Worm (Caenorhabditis elegans): ENCODE results near the gene C55B6.5.

Gene C55B6.5

DNA sequence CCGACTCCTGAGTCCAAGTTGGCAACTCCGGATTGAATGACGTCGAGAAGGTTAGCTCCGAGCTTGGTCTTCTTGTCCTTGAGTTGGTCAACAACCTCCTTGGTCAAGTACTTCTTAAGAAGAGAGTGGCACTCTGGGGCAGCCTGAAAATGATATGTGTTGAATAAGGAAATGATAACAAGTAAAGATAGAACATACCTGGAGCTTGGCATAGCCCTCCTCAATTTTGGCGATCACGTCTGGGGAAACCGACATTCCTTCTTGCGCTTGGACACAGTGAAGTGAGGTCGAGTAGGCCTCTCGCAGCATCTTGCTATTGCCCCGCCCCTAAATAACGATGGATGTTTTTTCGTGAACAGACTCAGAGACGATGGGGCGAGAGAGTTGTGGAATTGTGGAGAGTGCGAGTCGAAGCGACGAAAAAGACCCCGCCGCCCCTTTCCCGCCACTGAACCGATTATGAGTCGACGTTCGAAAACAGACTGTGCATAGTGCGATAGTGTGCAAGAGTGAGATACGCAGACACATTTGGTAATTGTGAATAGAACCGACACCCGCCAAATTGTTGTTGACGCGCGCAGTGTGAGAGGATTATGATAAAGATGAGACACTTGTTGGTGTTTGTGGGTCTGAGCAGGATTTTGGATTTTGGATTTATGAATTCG lies 27.2 kb upstream of the C55B6.5 start:
- TF ChIP-seq ztf-11 (tag; optimal IDR thresholded peaks at IDR 0.05) (no peak), egl-13 (tag; optimal IDR thresholded peaks at IDR 0.05) (no peak), rnt-1 (tag; optimal IDR thresholded peaks at IDR 0.05) (peak; percentile 16), unc-86 (tag; optimal IDR thresholded peaks at IDR 0.05) (no peak), fkh-8 (tag; optimal IDR thresholded peaks at IDR 0.05) (no peak), egl-27 (tag; optimal IDR thresholded peaks at IDR 0.05) (no peak), ceh-8 (GFP tag; optimal IDR thresholded peaks at IDR 0.05) (no peak), nhr-76 (tag; optimal IDR thresholded peaks at IDR 0.05) (no peak), unc-62 (GFP tag; optimal IDR thresholded peaks at IDR 0.05) (no peak), isw-1 (GFP tag; IDR thresholded peaks at IDR 0.05) (no peak), snu-23 (GFP tag; optimal IDR thresholded peaks at IDR 0.05) (peak; percentile 53), lin-15B (tag; optimal IDR thresholded peaks at IDR 0.05) (no peak), grh-1 (GFP tag; IDR thresholded peaks at IDR 0.05) (no peak), mab-9 (GFP tag; IDR thresholded peaks at IDR 0.05) (no peak), pqm-1 (tag; optimal IDR thresholded peaks at IDR 0.05) (no peak), nhr-77 (tag; optimal IDR thresholded peaks at IDR 0.05) (peak; percentile 29), nhr-47 (tag; optimal IDR thresholded peaks at IDR 0.05) (peak; percentile 7), unc-30 (tag; optimal IDR thresholded peaks at IDR 0.05) (no peak), C34B4.2 (tag; optimal IDR thresholded peaks at IDR 0.05) (no peak), zag-1 (tag; optimal IDR thresholded peaks at IDR 0.05) (no peak), unc-130 (tag; optimal IDR thresholded peaks at IDR 0.05) (no peak), zip-4 (GFP tag; optimal IDR thresholded peaks at IDR 0.05) (no peak), ceh-90 (tag; optimal IDR thresholded peaks at IDR 0.05) (no peak), nhr-85 (tag) (peak; percentile 70), nhr-20 (tag; optimal IDR thresholded peaks at IDR 0.05) (peak; percentile 32), fkh-10 (GFP tag; optimal IDR thresholded peaks at IDR 0.05) (no peak), ama-1 (optimal IDR thresholded peaks at IDR 0.05) (peak; percentile 4), nhr-84 (tag; optimal IDR thresholded peaks at IDR 0.05) (no peak), elt-3 (tag; optimal IDR thresholded peaks at IDR 0.05) (no peak), lin-13 (GFP tag; optimal IDR thresholded peaks at IDR 0.05) (no peak), snpc-4 (tag; optimal IDR thresholded peaks at IDR 0.05) (no peak), aly-2 (tag; optimal IDR thresholded peaks at IDR 0.05) (no peak), nhr-12 (tag; optimal IDR thresholded peaks at IDR 0.05) (no peak), nhr-90 (tag; optimal IDR thresholded peaks at IDR 0.05; ENCODE audit: poor library complexity) (peak; percentile 11), pag-3 (tag; optimal IDR thresholded peaks at IDR 0.05; ENCODE audit: borderline replicate concordance, insufficient read depth) (no peak), dsc-1 (tag; optimal IDR thresholded peaks at IDR 0.05) (peak; percentile 48), skn-1 (tag; optimal IDR thresholded peaks at IDR 0.05) (no peak), nhr-71 (tag; optimal IDR thresholded peaks at IDR 0.05) (peak; percentile 53), dpl-1 (GFP tag; optimal IDR thresholded peaks at IDR 0.05) (peak in 1 of 3 experiments; percentile 5), nhr-237 (tag; optimal IDR thresholded peaks at IDR 0.05) (no peak), ces-1 (GFP tag; optimal IDR thresholded peaks at IDR 0.05) (no peak), Y116A8C.19 (tag; optimal IDR thresholded peaks at IDR 0.05; ENCODE audit: borderline replicate concordance) (no peak), sox-4 (tag; optimal IDR thresholded peaks at IDR 0.05) (no peak), ceh-88 (GFP tag; IDR thresholded peaks at IDR 0.05) (no peak), pax-3 (tag; optimal IDR thresholded peaks at IDR 0.05) (no peak), efl-1 (optimal IDR thresholded peaks at IDR 0.05) (peak in 1 of 2 experiments; percentile 13), efl-1 (GFP tag; optimal IDR thresholded peaks at IDR 0.05 in 1 of 2) (no peak), C16A3.4 (tag; optimal IDR thresholded peaks at IDR 0.05) (peak; percentile 33), nhr-28 (tag; optimal IDR thresholded peaks at IDR 0.05) (no peak), sptf-1 (tag; optimal IDR thresholded peaks at IDR 0.05) (no peak), ets-5 (GFP tag; IDR thresholded peaks at IDR 0.05) (no peak), xbp-1 (tag; optimal IDR thresholded peaks at IDR 0.05) (peak; percentile 18), lin-39 (tag; optimal IDR thresholded peaks at IDR 0.05) (no peak)
